Worm (Caenorhabditis elegans) whole organism, early embryonic: ENCODE results near the gene T09F3.2.
"Not testable (repeated sequence)": the region's sequence is repeated elsewhere in the genome, so short reads cannot be mapped to it uniquely, and the experiment has no call there.

Experiments
- B0310.2 ChIP-seq: sonication (generic microtip); optimal IDR thresholded peaks from 2 replicates; lab custom pipeline; 2016; ENCODE audit warnings: mild to moderate bottlenecking, missing genetic modification characterization, missing compliant biosample characterization
- F13C5.2 ChIP-seq: sonication (generic microtip); optimal IDR thresholded peaks from 2 replicates; lab custom pipeline; 2017; ENCODE audit warnings: mild to moderate bottlenecking, missing genetic modification characterization, inconsistent platforms, missing compliant biosample characterization
- aly-1 ChIP-seq: sonication (generic microtip); optimal IDR thresholded peaks from 2 replicates; lab custom pipeline; 2016; ENCODE audit warnings: missing genetic modification characterization, missing compliant biosample characterization
- ama-1 ChIP-seq: fragments of 150-350 bp; optimal IDR thresholded peaks from 2 replicates; lab custom pipeline; 2014
- ceh-13 ChIP-seq: fragments of 200-800 bp; sonication (Bioruptor generic); optimal IDR thresholded peaks from 2 replicates; lab custom pipeline; 2018; ENCODE audit warnings: mild to moderate bottlenecking, missing genetic modification characterization, missing compliant biosample characterization
- ceh-36 ChIP-seq: sonication (generic microtip); optimal IDR thresholded peaks from 2 replicates; lab custom pipeline; 2016; ENCODE audit warnings: missing genetic modification characterization, inconsistent platforms, missing compliant biosample characterization
- ets-7 ChIP-seq: sonication (generic microtip); optimal IDR thresholded peaks from 2 replicates; lab custom pipeline; 2016; ENCODE audit warnings: missing genotype, missing genetic modification characterization, missing compliant biosample characterization
- flt-1 ChIP-seq: fragments of 200-800 bp; sonication (Bioruptor generic); IDR thresholded peaks from 2 replicates; pipeline ENCODE4 v1.3.6; 2022; ENCODE audit warnings: missing genetic modification characterization, missing compliant biosample characterization
- hmbx-1 ChIP-seq: sonication (generic microtip); optimal IDR thresholded peaks from 2 replicates; lab custom pipeline; 2016; ENCODE audit warnings: mild to moderate bottlenecking, missing genetic modification characterization, missing compliant biosample characterization
- hmg-4 ChIP-seq: fragments of 200-800 bp; sonication (Bioruptor generic); optimal IDR thresholded peaks from 2 replicates; lab custom pipeline; 2018; ENCODE audit warnings: mild to moderate bottlenecking, missing genetic modification characterization, missing compliant biosample characterization
- hnd-1 ChIP-seq: sonication (generic microtip); optimal IDR thresholded peaks from 2 replicates; lab custom pipeline; 2016; ENCODE audit warnings: missing genetic modification characterization, missing compliant biosample characterization
- pes-1 ChIP-seq: fragments of 200-800 bp; sonication (Bioruptor generic); IDR thresholded peaks from 2 replicates; pipeline ENCODE4 v1.3.6; 2022; ENCODE audit warnings: missing genetic modification reagents, missing genetic modification characterization, missing compliant biosample characterization
- scrt-1 ChIP-seq: fragments of 200-800 bp; sonication (Bioruptor generic); IDR thresholded peaks from 2 replicates; pipeline ENCODE4 v1.3.6; 2022; ENCODE audit warnings: missing genetic modification characterization, missing compliant biosample characterization
- tbx-11 ChIP-seq: fragments of 200-800 bp; sonication (Bioruptor generic); IDR thresholded peaks from 2 replicates; pipeline ENCODE4 v1.3.6; 2022; ENCODE audit warnings: missing genetic modification characterization, missing compliant biosample characterization
- tra-4 ChIP-seq: sonication (generic microtip); optimal IDR thresholded peaks from 2 replicates; lab custom pipeline; 2017; ENCODE audit warnings: missing genetic modification characterization, missing compliant biosample characterization

The T09F3.2 gene

ce11 chrII:10439976-10440375, 49.0 kb downstream of the T09F3.2 start, which contains the start of gene E04D5.4:
Gene E04D5.4, plus strand, starts transcription at chrII:10440276.
- no peak for TF ChIP-seq aly-1 (tag; lab: Kevin White, UChicago)
- TF ChIP-seq flt-1 (GFP tag; lab: Robert Waterston, UW), result no peak
- TF ChIP-seq ets-7 (tag; lab: Kevin White, UChicago), result no peak
- no peak for TF ChIP-seq ceh-36 (tag; lab: Kevin White, UChicago)
- TF ChIP-seq ceh-13, result no peak
- no peak for TF ChIP-seq hmg-4
- no peak for TF ChIP-seq ama-1
- TF ChIP-seq hmbx-1 (tag; lab: Kevin White, UChicago), result no peak
- no peak for TF ChIP-seq pes-1 (GFP tag; lab: Robert Waterston, UW)
- no peak for TF ChIP-seq scrt-1 (GFP tag; lab: Robert Waterston, UW)
- no peak for TF ChIP-seq hnd-1 (tag; lab: Kevin White, UChicago)
- TF ChIP-seq B0310.2 (tag; lab: Kevin White, UChicago), result no peak
- TF ChIP-seq tbx-11 (GFP tag; lab: Robert Waterston, UW), result no peak
- no peak for TF ChIP-seq tra-4
- TF ChIP-seq F13C5.2 (tag; lab: Kevin White, UChicago), result no peak

- TF ChIP-seq aly-1 (tag; lab: Kevin White, UChicago); hmg-4; ets-7 (tag; lab: Kevin White, UChicago): not testable (repeated sequence)
Measured at ce11 chrII:10442846-10443245, 51.9 kb downstream of the T09F3.2 start, which contains the start of gene ZK673.1. Gene ZK673.1, plus strand, starts transcription at chrII:10443146.
